Fruit fly (Drosophila melanogaster) whole organism, embryonic: ENCODE results near the gene CG18265.

Source experiments
- CG10654 ChIP-seq: fragments of 200-800 bp; sonication (Bioruptor generic); optimal IDR thresholded peaks from 2 replicates; lab custom pipeline; 2016; ENCODE audit warnings: missing biosample characterization, missing genetic modification characterization
- CG10959 ChIP-seq: fragments of 200-800 bp; sonication (Bioruptor generic); IDR thresholded peaks from 2 replicates; pipeline ENCODE4 v1.3.6; 2022; ENCODE audit warnings: missing biosample characterization, missing genetic modification characterization
- CG11696 ChIP-seq: fragments of 200-800 bp; sonication (Bioruptor generic); IDR thresholded peaks from 2 replicates; pipeline ENCODE4 v1.3.6; 2022; ENCODE audit warnings: missing biosample characterization, missing genetic modification characterization
- CG17186 ChIP-seq: fragments of 200-800 bp; sonication (Bioruptor generic); optimal IDR thresholded peaks from 3 replicates; lab custom pipeline; 2017; ENCODE audit warnings: missing biosample characterization, missing genetic modification reagents, missing genetic modification characterization
- CG17328 ChIP-seq: fragments of 200-800 bp; sonication (Bioruptor generic); IDR thresholded peaks from 2 replicates; pipeline ENCODE4 v1.3.6; 2022; ENCODE audit warnings: missing biosample characterization, missing genetic modification characterization
- CG17612 ChIP-seq: fragments of 200-800 bp; sonication (Bioruptor generic); IDR thresholded peaks from 2 replicates; pipeline ENCODE4 v1.3.6; 2022; ENCODE audit warnings: missing biosample characterization, missing genetic modification characterization
- CG2120 ChIP-seq: fragments of 200-800 bp; sonication (Bioruptor generic); optimal IDR thresholded peaks from 3 replicates; lab custom pipeline; 2016; ENCODE audit warnings: missing biosample characterization, missing genetic modification characterization
- CG4404 ChIP-seq: fragments of 200-800 bp; sonication (Bioruptor generic); IDR thresholded peaks from 2 replicates; pipeline ENCODE4 v1.3.6; 2022; ENCODE audit warnings: missing biosample characterization, missing genetic modification characterization
- CG4707 ChIP-seq: fragments of 200-800 bp; sonication (Bioruptor generic); optimal IDR thresholded peaks from 2 replicates; lab custom pipeline; 2018; ENCODE audit warnings: missing biosample characterization, mild to moderate bottlenecking, missing genetic modification characterization, moderate library complexity
- CG6272 ChIP-seq: fragments of 200-800 bp; sonication (Bioruptor generic); IDR thresholded peaks from 2 replicates; pipeline ENCODE4 v1.3.6; 2022; ENCODE audit warnings: missing biosample characterization, missing genetic modification characterization
- CG7928 ChIP-seq: fragments of 200-800 bp; sonication (Bioruptor generic); optimal IDR thresholded peaks from 2 replicates; lab custom pipeline; 2017; ENCODE audit warnings: missing biosample characterization, mild to moderate bottlenecking, missing genetic modification characterization
- CG9727 ChIP-seq: fragments of 200-800 bp; sonication (Bioruptor generic); optimal IDR thresholded peaks from 3 replicates; lab custom pipeline; 2017; ENCODE audit warnings: missing biosample characterization, mild to moderate bottlenecking, missing genetic modification characterization
- CG9932 ChIP-seq: fragments of 200-800 bp; sonication (Bioruptor generic); IDR thresholded peaks from 2 replicates; pipeline ENCODE4 v1.3.6; 2022; ENCODE audit warnings: missing biosample characterization, missing genetic modification characterization
- Hsf ChIP-seq: fragments of 200-800 bp; sonication (Bioruptor generic); optimal IDR thresholded peaks from 3 replicates; lab custom pipeline; 2016; ENCODE audit warnings: missing biosample characterization, missing genetic modification characterization
- MESR4 ChIP-seq: fragments of 200-800 bp; sonication (Bioruptor generic); optimal IDR thresholded peaks from 2 replicates; lab custom pipeline; 2018; ENCODE audit warnings: missing biosample characterization, mild to moderate bottlenecking, missing genetic modification characterization, moderate library complexity
- cg ChIP-seq: fragments of 200-800 bp; sonication (Bioruptor generic); optimal IDR thresholded peaks from 3 replicates; lab custom pipeline; 2019; ENCODE audit warnings: missing biosample characterization, mild to moderate bottlenecking, missing genetic modification characterization, moderate library complexity
- corto ChIP-seq: fragments of 200-800 bp; sonication (Bioruptor generic); optimal IDR thresholded peaks from 2 replicates; lab custom pipeline; 2016; ENCODE audit warnings: missing biosample characterization, mild to moderate bottlenecking, missing genetic modification characterization, moderate library complexity
- fd64A ChIP-seq: fragments of 200-800 bp; sonication (Bioruptor generic); optimal IDR thresholded peaks from 3 replicates; lab custom pipeline; 2018; ENCODE audit warnings: missing biosample characterization, mild to moderate bottlenecking, missing genetic modification characterization
- grau ChIP-seq: fragments of 200-800 bp; optimal IDR thresholded peaks from 3 replicates; lab custom pipeline; 2019; ENCODE audit warnings: missing biosample characterization, mild to moderate bottlenecking, missing genetic modification characterization, moderate library complexity
- lbe ChIP-seq: fragments of 200-800 bp; sonication (Bioruptor generic); optimal IDR thresholded peaks from 2 replicates; lab custom pipeline; 2016; ENCODE audit warnings: missing biosample characterization, mild to moderate bottlenecking, missing genetic modification characterization
- row ChIP-seq: fragments of 200-800 bp; sonication (Bioruptor generic); IDR thresholded peaks from 3 replicates; pipeline ENCODE4 v1.3.6; 2022; ENCODE audit warnings: missing biosample characterization, missing genetic modification characterization
- sens ChIP-seq: fragments of 200-800 bp; sonication (Bioruptor generic); peaks from one replicate; lab custom pipeline; 2016; ENCODE audit warnings: missing biosample characterization, missing genetic modification characterization

CG18265 gene

DNA sequence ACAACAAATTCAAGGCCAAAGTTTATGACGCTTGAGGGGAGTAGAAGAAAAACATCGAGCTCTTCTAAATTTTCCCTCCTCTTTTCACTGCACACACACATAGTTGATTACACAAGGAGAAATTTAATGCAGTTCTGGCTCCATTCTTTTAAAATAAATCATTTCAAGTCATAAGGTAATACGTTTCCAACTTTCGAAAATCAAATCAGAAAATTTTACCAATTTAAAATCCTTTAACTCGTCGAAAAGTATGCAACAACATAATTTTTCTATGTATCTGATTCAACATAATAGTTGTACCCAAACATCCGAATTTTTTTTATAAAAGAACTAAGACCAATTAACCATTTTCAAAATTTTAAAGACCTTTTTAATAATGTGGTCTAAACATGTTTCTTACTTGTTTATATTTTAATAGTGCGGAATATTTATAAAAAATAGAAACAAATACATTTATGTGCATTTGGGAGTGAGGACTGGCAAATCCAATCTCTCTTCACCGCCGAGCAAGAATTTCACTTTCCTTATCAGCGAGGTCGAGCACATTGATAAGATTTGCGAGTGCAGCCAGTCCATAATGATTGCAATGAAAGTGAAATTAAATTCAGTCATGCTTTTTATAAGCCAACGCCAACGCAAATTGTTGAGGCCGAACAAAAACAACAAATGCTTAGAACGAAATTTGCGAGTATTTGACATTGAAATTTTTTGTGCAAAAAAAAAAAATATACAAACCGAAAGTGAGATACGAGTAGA is 67.0 kb downstream of the CG18265 start (continued):
- TF ChIP-seq CG9932 (GFP tag; lab: Robert Waterston, UW): 0 out of 2 replicates have a peak, but pooled peaks have one; percentile 5
- peak; percentile 42 for TF ChIP-seq corto (GFP tag; lab: Kevin White, UChicago)
- no peak for TF ChIP-seq fd64A (GFP tag; lab: Kevin White, UChicago)
- peak; percentile 21 for TF ChIP-seq lbe (GFP tag; lab: Kevin White, UChicago)
- no peak for TF ChIP-seq CG10959
- TF ChIP-seq CG17328 (GFP tag; lab: Robert Waterston, UW): 0 out of 2 replicates have a peak, but pooled peaks have one; percentile 23
- TF ChIP-seq MESR4: no peak
- TF ChIP-seq Hsf (GFP tag; lab: Kevin White, UChicago): peak; percentile 11
- no peak for TF ChIP-seq CG4404 (GFP tag; lab: Robert Waterston, UW)
- peak; percentile 21; the same call in 1 of the 3 replicates for TF ChIP-seq row (GFP tag; lab: Robert Waterston, UW)
- no peak for TF ChIP-seq CG7928 (GFP tag; lab: Kevin White, UChicago)
- TF ChIP-seq CG10654 (GFP tag; lab: Kevin White, UChicago): no peak
- TF ChIP-seq CG6272: no peak
- TF ChIP-seq CG17612 (GFP tag; lab: Robert Waterston, UW): no peak
- no peak for TF ChIP-seq CG9727 (GFP tag; lab: Kevin White, UChicago)
- TF ChIP-seq grau: peak; percentile 14
- no peak for TF ChIP-seq CG17186 (GFP tag; lab: Kevin White, UChicago)
- peak; percentile 34 for TF ChIP-seq CG2120
- peak; percentile 67 for TF ChIP-seq sens (GFP tag; lab: Kevin White, UChicago)

DNA sequence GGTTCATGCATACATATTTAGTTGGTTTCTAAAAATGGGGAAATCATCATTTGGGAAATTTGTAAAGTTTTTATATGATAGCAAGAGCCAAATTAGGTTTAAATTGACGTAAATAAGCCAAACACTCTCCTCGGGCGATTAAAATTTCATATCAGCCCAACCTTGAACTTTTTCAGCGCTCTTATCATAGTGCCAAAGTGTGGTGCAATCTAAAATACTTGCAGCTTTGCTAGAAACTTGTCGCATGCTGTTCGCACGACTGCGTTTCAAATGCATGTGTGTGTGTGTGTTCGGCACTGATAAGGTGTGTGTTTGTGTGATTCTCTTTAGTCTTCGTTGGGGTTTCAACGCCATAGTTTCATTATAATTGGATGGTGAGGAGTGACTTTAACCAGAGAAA is 67.6 kb downstream of the CG18265 start:
- TF ChIP-seq CG4707: no peak
- TF ChIP-seq cg (GFP tag; lab: Kevin White, UChicago): peak; percentile 22
- peak; percentile 68 for TF ChIP-seq CG11696
